Fruit fly (Drosophila melanogaster): Measurements from ENCODE around the gene spri.

Gene spri

dm6 chrX:10543303-10543702 is 41.9 kb downstream of the spri start (continued):
- peak; percentile 21; the same call in 1 of the 2 replicates for TF ChIP-seq slbo (GFP tag; IDR thresholded peaks at IDR 0.05)
- TF ChIP-seq CG3407 (GFP tag; optimal IDR thresholded peaks at IDR 0.05) = peak; percentile 57
- TF ChIP-seq Dad (GFP tag; optimal IDR thresholded peaks at IDR 0.05) = peak; percentile 16
- peak; percentile 34; the same call in 1 of the 2 replicates for TF ChIP-seq esg (GFP tag; conservative IDR thresholded peaks at IDR 0.05)
- peak; percentile 8 for TF ChIP-seq CG11398 (GFP tag; optimal IDR thresholded peaks at IDR 0.05)
- TF ChIP-seq grau (tag; optimal IDR thresholded peaks at IDR 0.05) = peak; percentile 60
- TF ChIP-seq Nf-YA (GFP tag; IDR thresholded peaks at IDR 0.05) = 0 out of 2 replicates have a peak, but pooled peaks have one; percentile 43
- no peak for TF ChIP-seq CG7928 (GFP tag; optimal IDR thresholded peaks at IDR 0.05)
- no peak for TF ChIP-seq repo (GFP tag; optimal IDR thresholded peaks at IDR 0.05)
- peak; percentile 32 for TF ChIP-seq btn (GFP tag; optimal IDR thresholded peaks at IDR 0.05)
- no peak for TF ChIP-seq knrl (GFP tag; IDR thresholded peaks at IDR 0.05; ENCODE audit: partially characterized antibody)
- TF ChIP-seq CG4854 (GFP tag; optimal IDR thresholded peaks at IDR 0.05) = peak; percentile 13
- TF ChIP-seq pzg (GFP tag; optimal IDR thresholded peaks at IDR 0.05) = no peak
- TF ChIP-seq Abd-B (GFP tag; optimal IDR thresholded peaks at IDR 0.05) = peak; percentile 52
- no peak for TF ChIP-seq Hr39 (optimal IDR thresholded peaks at IDR 0.05)
- no peak for TF ChIP-seq abd-A (tag; optimal IDR thresholded peaks at IDR 0.05)
- TF ChIP-seq CG8089 (GFP tag; optimal IDR thresholded peaks at IDR 0.05) = peak; percentile 58
- no peak for TF ChIP-seq CG34376 (GFP tag; optimal IDR thresholded peaks at IDR 0.05)
- TF ChIP-seq HLH54F (GFP tag; optimal IDR thresholded peaks at IDR 0.05) = peak; percentile 10
- TF ChIP-seq vvl (GFP tag; IDR thresholded peaks at IDR 0.05) = peak; percentile 65; the same call in 1 of the 2 replicates
- TF ChIP-seq Fer3 (tag; optimal IDR thresholded peaks at IDR 0.05) = peak; percentile 57
- TF ChIP-seq chif (GFP tag; optimal IDR thresholded peaks at IDR 0.05) = peak; percentile 62 to 70
- peak; percentile 87 for TF ChIP-seq ci (GFP tag; IDR thresholded peaks at IDR 0.05)
- TF ChIP-seq bbx (GFP tag; IDR thresholded peaks at IDR 0.05; ENCODE audit: partially characterized antibody) = no peak
- peak; percentile 32; the same call in 1 of the 2 replicates for TF ChIP-seq CG1024 (GFP tag; IDR thresholded peaks at IDR 0.05)
- no peak for TF ChIP-seq Opbp (GFP tag; IDR thresholded peaks at IDR 0.05; ENCODE audit: partially characterized antibody)
- TF ChIP-seq Meics (GFP tag; optimal IDR thresholded peaks at IDR 0.05) = peak; percentile 41
- no peak for TF ChIP-seq shn (GFP tag; optimal IDR thresholded peaks at IDR 0.05)
- TF ChIP-seq dm (GFP tag; optimal IDR thresholded peaks at IDR 0.05) = peak; percentile 4
- TF ChIP-seq CG32532 (GFP tag; IDR thresholded peaks at IDR 0.05) = no peak
- TF ChIP-seq dmrt11E (tag; optimal IDR thresholded peaks at IDR 0.05) = peak; percentile 70
- TF ChIP-seq CG5953 (GFP tag; IDR thresholded peaks at IDR 0.05) = peak; percentile 52; the same call in 1 of the 2 replicates
- no peak for TF ChIP-seq Dref (GFP tag; IDR thresholded peaks at IDR 0.05)
- no peak for TF ChIP-seq CG10321 (GFP tag; IDR thresholded peaks at IDR 0.05)
- no peak for TF ChIP-seq org-1 (GFP tag; optimal IDR thresholded peaks at IDR 0.05)
- TF ChIP-seq CG4707 (GFP tag; optimal IDR thresholded peaks at IDR 0.05) = no peak
- no peak for TF ChIP-seq Sin3A (optimal IDR thresholded peaks at IDR 0.05)
- no peak for TF ChIP-seq Neu2 (GFP tag; optimal IDR thresholded peaks at IDR 0.05; ENCODE audit: borderline replicate concordance)
- TF ChIP-seq trh (GFP tag; optimal IDR thresholded peaks at IDR 0.05) = no peak
- TF ChIP-seq usp (GFP tag; optimal IDR thresholded peaks at IDR 0.05) = no peak
- TF ChIP-seq Atf-2 (GFP tag; optimal IDR thresholded peaks at IDR 0.05) = peak; percentile 12
- no peak for TF ChIP-seq CG34224 (GFP tag; IDR thresholded peaks at IDR 0.05; ENCODE audit: partially characterized antibody)
- TF ChIP-seq Med (GFP tag) = peak; percentile 86
- TF ChIP-seq CG8924 (tag; optimal IDR thresholded peaks at IDR 0.05) = peak; percentile 58
- peak; percentile 19 for TF ChIP-seq CG12744 (GFP tag; optimal IDR thresholded peaks at IDR 0.05)
- TF ChIP-seq peb (GFP tag; IDR thresholded peaks at IDR 0.05) = peak; percentile 36; the same call in 1 of the 2 replicates
- TF ChIP-seq gfzf (GFP tag; optimal IDR thresholded peaks at IDR 0.05) = no peak
- TF ChIP-seq Hmr (GFP tag; optimal IDR thresholded peaks at IDR 0.05) = peak; percentile 37
- no peak for TF ChIP-seq klu (GFP tag; IDR thresholded peaks at IDR 0.05)
- no peak for TF ChIP-seq danr (GFP tag; IDR thresholded peaks at IDR 0.05)
- no peak for TF ChIP-seq CG7963 (GFP tag; IDR thresholded peaks at IDR 0.05; ENCODE audit: partially characterized antibody)
- TF ChIP-seq Ets65A (GFP tag) = peak; percentile 12

All from whole organism, embryonic.